Worm (Caenorhabditis elegans) whole organism, L3 larva: ENCODE data around the gene K08D8.6.

ENCODE experiments used
- ZK546.5 ChIP-seq: sonication (generic microtip); optimal IDR thresholded peaks from 2 replicates; lab custom pipeline; 2017; ENCODE audit warnings: missing biosample characterization, missing genetic modification characterization
- elt-2 ChIP-seq: sonication (generic microtip); optimal IDR thresholded peaks from 2 replicates; lab custom pipeline; 2016; ENCODE audit warnings: missing genetic modification reagents, mild to moderate bottlenecking, missing genetic modification characterization, missing compliant biosample characterization
- nhr-28 ChIP-seq: fragments of 150-350 bp; optimal IDR thresholded peaks from 2 replicates; lab custom pipeline; 2014; ENCODE audit warnings: missing biosample characterization, missing genetic modification characterization

- TF ChIP-seq nhr-28 (no peak), ZK546.5 (no peak), elt-2 (tag; lab: Kevin White, UChicago) (peak; percentile 71)
Measured at ce11 chrIV:12896371-12896882, 6.1 kb upstream of the K08D8.6 start, which contains the start of gene K08D8.7.
